Worm (Caenorhabditis elegans) whole organism, L1 larva: ENCODE results near the gene clic-1.

Experiments used
- lsy-2 ChIP-seq, 2 experiments: fragments of 150-350 bp; optimal IDR thresholded peaks; 2 replicates each; lab custom pipeline; 2014; ENCODE audit warnings: missing biosample characterization in 2 of 2, missing genetic modification characterization in 2 of 2
- nhr-237 ChIP-seq: fragments of 150-350 bp; optimal IDR thresholded peaks from 2 replicates; lab custom pipeline; 2014; ENCODE audit warnings: missing biosample characterization, missing genetic modification characterization

ce11 chrV:7773647-7774046 is 38.9 kb upstream of the clic-1 start:
- TF ChIP-seq nhr-237 (no peak), lsy-2 (tag; optimal IDR thresholded peaks at IDR 0.05; lab: Kevin White, UChicago) (no peak)
